Worm (Caenorhabditis elegans) whole organism, L4/young adult: ENCODE measurements around the gene K12G11.6.

Experiments used
- W03F9.2 ChIP-seq: fragments of 150-350 bp; optimal IDR thresholded peaks from 2 replicates; lab custom pipeline; 2014; ENCODE audit warnings: missing biosample characterization, missing genetic modification characterization
- dao-5 ChIP-seq: sonication (generic microtip); optimal IDR thresholded peaks from 2 replicates; lab custom pipeline; 2016; ENCODE audit warnings: missing genotype, missing genetic modification characterization, moderate library complexity, missing compliant biosample characterization
- him-1 ChIP-seq: sonication (generic microtip); optimal IDR thresholded peaks from 2 replicates; lab custom pipeline; 2016; ENCODE audit warnings: missing genotype, missing genetic modification reagents, missing genetic modification characterization, missing compliant biosample characterization

The K12G11.6 gene

ce11 chrV:11900127-11900526, 6.0 kb downstream of the K12G11.6 start:
- TF ChIP-seq W03F9.2 = no peak
- no peak for TF ChIP-seq him-1

ce11 chrV:11901260-11901659, 7.1 kb downstream of the K12G11.6 start:
- TF ChIP-seq dao-5 (tag; lab: Kevin White, UChicago) = no peak
- TF ChIP-seq W03F9.2 = no peak
- TF ChIP-seq him-1 = no peak

- TF ChIP-seq dao-5 (tag; lab: Kevin White, UChicago) (no peak), W03F9.2 (no peak), him-1 (no peak)
Observed at ce11 chrV:11902161-11902560, 8.0 kb downstream of the K12G11.6 start.

- TF ChIP-seq W03F9.2 (no peak), him-1 (no peak), dao-5 (tag; lab: Kevin White, UChicago) (no peak)
Observed at ce11 chrV:11905977-11906376, 11.8 kb downstream of the K12G11.6 start.

- TF ChIP-seq dao-5 (tag; lab: Kevin White, UChicago) (no peak), him-1 (no peak), W03F9.2 (no peak)
Observed at ce11 chrV:11913283-11913682, 19.2 kb downstream of the K12G11.6 start.

- TF ChIP-seq him-1 = no peak
- no peak for TF ChIP-seq W03F9.2
- no peak for TF ChIP-seq dao-5 (tag; lab: Kevin White, UChicago)
Observed at ce11 chrV:11917186-11917585, 23.1 kb downstream of the K12G11.6 start, which contains the start of gene R31.2. TSS of gene R31.2 (plus strand) at chrV:11917573.

ce11 chrV:11919639-11920038, 25.5 kb downstream of the K12G11.6 start:
- TF ChIP-seq W03F9.2 = no peak
- no peak for TF ChIP-seq him-1
- no peak for TF ChIP-seq dao-5 (tag; lab: Kevin White, UChicago)

- TF ChIP-seq him-1 = no peak
- TF ChIP-seq dao-5 (tag; lab: Kevin White, UChicago) = no peak
- peak; percentile 41 for TF ChIP-seq W03F9.2
Observed at ce11 chrV:11921229-11921628, 27.1 kb downstream of the K12G11.6 start.

- no peak for TF ChIP-seq W03F9.2
- no peak for TF ChIP-seq him-1
- TF ChIP-seq dao-5 (tag; lab: Kevin White, UChicago) = no peak
Observed at ce11 chrV:11921689-11922517, 27.8 kb downstream of the K12G11.6 start.

- TF ChIP-seq W03F9.2 (no peak), dao-5 (tag; lab: Kevin White, UChicago) (no peak)
Observed at ce11 chrV:11927346-11927745, 33.2 kb downstream of the K12G11.6 start, which contains the start of gene osm-6. TSS of gene osm-6 (minus strand) at chrV:11927446.

ce11 chrV:11929046-11929590, 35.0 kb downstream of the K12G11.6 start, which contains the start of gene F58H1.2:
TSS of gene F58H1.2 (plus strand) at chrV:11929096.
- no peak for TF ChIP-seq dao-5 (tag; lab: Kevin White, UChicago)
- no peak for TF ChIP-seq him-1
- TF ChIP-seq W03F9.2 = no peak

- TF ChIP-seq him-1 (no peak), W03F9.2 (no peak), dao-5 (tag; lab: Kevin White, UChicago) (no peak)
Observed at ce11 chrV:11933196-11934028, 39.3 kb downstream of the K12G11.6 start, which contains the start of the genes aman-2 and F58H1.3. TSS of gene aman-2 (minus strand) at chrV:11933246. TSS of gene F58H1.3 (plus strand) at chrV:11933978.

ce11 chrV:11934848-11935247, 40.7 kb downstream of the K12G11.6 start, which contains the start of gene F58H1.8:
TSS of gene F58H1.8 (plus strand) at chrV:11935148.
- no peak for TF ChIP-seq dao-5 (tag; lab: Kevin White, UChicago)
- TF ChIP-seq him-1 = no peak
- TF ChIP-seq W03F9.2 = no peak

ce11 chrV:11937710-11938109, 43.6 kb downstream of the K12G11.6 start, which contains the start of gene gpla-1:
TSS of gene gpla-1 (minus strand) at chrV:11937810.
- no peak for TF ChIP-seq him-1
- TF ChIP-seq dao-5 (tag; lab: Kevin White, UChicago) = no peak
- TF ChIP-seq W03F9.2 = no peak
